Worm (Caenorhabditis elegans) whole organism, L1 larva: ENCODE data around the gene Y50E8A.5.

Experiments
- C16A3.4 ChIP-seq: fragments of 150-350 bp; optimal IDR thresholded peaks from 2 replicates; lab custom pipeline; 2014; ENCODE audit warnings: missing biosample characterization, missing genetic modification characterization
- C34B4.2 ChIP-seq: sonication (generic microtip); optimal IDR thresholded peaks from 2 replicates; lab custom pipeline; 2017; ENCODE audit warnings: mild to moderate bottlenecking, missing genetic modification characterization, missing compliant biosample characterization
- Y116A8C.19 ChIP-seq: sonication (generic microtip); optimal IDR thresholded peaks from 2 replicates; lab custom pipeline; 2016; ENCODE audit warnings: missing compliant biosample characterization, missing genetic modification characterization, borderline replicate concordance
- aha-1 ChIP-seq: fragments of 150-350 bp; optimal IDR thresholded peaks from 2 replicates; lab custom pipeline; 2014; ENCODE audit warnings: missing biosample characterization, missing genetic modification characterization
- alr-1 ChIP-seq: fragments of 200-800 bp; sonication (Bioruptor generic); optimal IDR thresholded peaks from 2 replicates; lab custom pipeline; 2018; ENCODE audit warnings: borderline replicate concordance, mild to moderate bottlenecking, missing genetic modification characterization, missing compliant biosample characterization
- ceh-8 ChIP-seq: fragments of 200-800 bp; sonication (Bioruptor generic); optimal IDR thresholded peaks from 2 replicates; lab custom pipeline; 2018; ENCODE audit warnings: mild to moderate bottlenecking, missing genetic modification characterization, moderate library complexity, missing compliant biosample characterization
- ceh-82 ChIP-seq, 3 experiments: fragments of 150-350 bp in 1 of 3; sonication (generic microtip) in 2 of 3; optimal IDR thresholded peaks; 2 replicates each; lab custom pipeline; 2014 to 2017; ENCODE audit warnings: missing biosample characterization in 3 of 3, missing genetic modification characterization in 3 of 3
- ceh-90 ChIP-seq: sonication (generic microtip); optimal IDR thresholded peaks from 2 replicates; lab custom pipeline; 2016; ENCODE audit warnings: missing genetic modification characterization, missing compliant biosample characterization
- ces-1 ChIP-seq: fragments of 150-350 bp; optimal IDR thresholded peaks from 2 replicates; lab custom pipeline; 2014; ENCODE audit warnings: missing biosample characterization, missing genetic modification reagents, missing genetic modification characterization
- dpl-1 ChIP-seq, 3 experiments: fragments of 150-350 bp in 2 of 3; sonication (generic microtip) in 1 of 3; optimal IDR thresholded peaks; 2 replicates each; lab custom pipeline; 2014 to 2017; ENCODE audit warnings: missing biosample characterization in 3 of 3, missing genetic modification characterization in 3 of 3, missing genetic modification reagents in 3 of 3
- dsc-1 ChIP-seq: sonication (generic microtip); optimal IDR thresholded peaks from 2 replicates; lab custom pipeline; 2016; ENCODE audit warnings: mild to moderate bottlenecking, missing genetic modification characterization, missing compliant biosample characterization
- efl-3 ChIP-seq: fragments of 200-800 bp; sonication (Bioruptor generic); optimal IDR thresholded peaks from 2 replicates; lab custom pipeline; 2018; ENCODE audit warnings: mild to moderate bottlenecking, missing genetic modification characterization, missing compliant biosample characterization
- egl-13 ChIP-seq: sonication (generic microtip); optimal IDR thresholded peaks from 2 replicates; lab custom pipeline; 2016; ENCODE audit warnings: missing genotype, missing genetic modification reagents, missing genetic modification characterization, missing compliant biosample characterization
- ets-5 ChIP-seq: fragments of 200-800 bp; sonication (Bioruptor generic); IDR thresholded peaks from 2 replicates; pipeline ENCODE4 v1.3.6; 2022; ENCODE audit warnings: missing genetic modification characterization, missing compliant biosample characterization
- fkh-10 ChIP-seq: sonication (generic microtip); optimal IDR thresholded peaks from 2 replicates; lab custom pipeline; 2017; ENCODE audit warnings: missing biosample characterization, missing genetic modification reagents, missing genetic modification characterization
- fkh-8 ChIP-seq: sonication (generic microtip); optimal IDR thresholded peaks from 2 replicates; lab custom pipeline; 2016; ENCODE audit warnings: mild to moderate bottlenecking, missing genetic modification characterization, missing compliant biosample characterization
- fos-1 ChIP-seq: fragments of 150-350 bp; optimal IDR thresholded peaks from 2 replicates; lab custom pipeline; 2014; ENCODE audit warnings: missing biosample characterization, missing genetic modification characterization
- grh-1 ChIP-seq: fragments of 200-800 bp; sonication (Bioruptor generic); IDR thresholded peaks from 2 replicates; pipeline ENCODE4 v1.3.6; 2022; ENCODE audit warnings: missing genetic modification reagents, missing genetic modification characterization, missing compliant biosample characterization
- irx-1 ChIP-seq: sonication (generic microtip); optimal IDR thresholded peaks from 2 replicates; lab custom pipeline; 2016; ENCODE audit warnings: missing genetic modification characterization, missing compliant biosample characterization
- lin-15B ChIP-seq: fragments of 150-350 bp; sonication (generic microtip); optimal IDR thresholded peaks from 3 replicates; lab custom pipeline; 2014; ENCODE audit warnings: missing biosample characterization, missing genetic modification characterization
- lin-35 ChIP-seq, 2 experiments: fragments of 150-350 bp; optimal IDR thresholded peaks; 2 replicates each; lab custom pipeline; 2014; ENCODE audit warnings: missing biosample characterization in 2 of 2, missing genetic modification characterization in 2 of 2, missing genetic modification reagents in 2 of 2
- lir-3 ChIP-seq: sonication (generic microtip); optimal IDR thresholded peaks from 2 replicates; lab custom pipeline; 2016; ENCODE audit warnings: mild to moderate bottlenecking, missing genetic modification characterization, moderate library complexity, missing compliant biosample characterization; ENCODE audit not compliant: poor library complexity
- mab-9 ChIP-seq: fragments of 200-800 bp; sonication (Bioruptor generic); IDR thresholded peaks from 2 replicates; pipeline ENCODE4 v1.3.6; 2022; ENCODE audit warnings: missing genetic modification reagents, missing genetic modification characterization, missing compliant biosample characterization
- mdl-1 ChIP-seq, 2 experiments: fragments of 150-350 bp; optimal IDR thresholded peaks; 2 replicates each; lab custom pipeline; 2014 to 2017; ENCODE audit warnings: missing biosample characterization in 2 of 2, missing genetic modification characterization in 2 of 2, inconsistent platforms in 1 of 2
- nhr-11 ChIP-seq: fragments of 150-350 bp; optimal IDR thresholded peaks from 2 replicates; lab custom pipeline; 2014; ENCODE audit warnings: missing biosample characterization, missing genetic modification characterization
- nhr-12 ChIP-seq: sonication (generic microtip); optimal IDR thresholded peaks from 2 replicates; lab custom pipeline; 2017; ENCODE audit warnings: missing biosample characterization, missing genetic modification characterization
- nhr-20 ChIP-seq: sonication (generic microtip); optimal IDR thresholded peaks from 2 replicates; lab custom pipeline; 2016; ENCODE audit warnings: mild to moderate bottlenecking, missing genetic modification characterization, missing compliant biosample characterization
- nhr-47 ChIP-seq: sonication (generic microtip); optimal IDR thresholded peaks from 2 replicates; lab custom pipeline; 2016; ENCODE audit warnings: mild to moderate bottlenecking, missing genetic modification characterization, moderate library complexity, missing compliant biosample characterization
- nhr-71 ChIP-seq: sonication (generic microtip); optimal IDR thresholded peaks from 2 replicates; lab custom pipeline; 2016; ENCODE audit warnings: mild to moderate bottlenecking, missing genetic modification characterization, moderate library complexity, missing compliant biosample characterization
- nhr-76 ChIP-seq: sonication (generic microtip); optimal IDR thresholded peaks from 2 replicates; lab custom pipeline; 2017; ENCODE audit warnings: missing biosample characterization, missing genetic modification characterization
- nhr-85 ChIP-seq: sonication (generic microtip); peaks from one replicate; lab custom pipeline; 2016; ENCODE audit warnings: missing genetic modification characterization, inconsistent platforms, missing compliant biosample characterization
- pax-3 ChIP-seq: fragments of 200-800 bp; sonication (Bioruptor generic); optimal IDR thresholded peaks from 2 replicates; lab custom pipeline; 2018; ENCODE audit warnings: mild to moderate bottlenecking, missing genetic modification characterization, moderate library complexity, missing compliant biosample characterization
- pqm-1 ChIP-seq: sonication (generic microtip); optimal IDR thresholded peaks from 3 replicates; lab custom pipeline; 2017; ENCODE audit warnings: missing biosample characterization, missing genetic modification characterization
- rnt-1 ChIP-seq: sonication (generic microtip); optimal IDR thresholded peaks from 2 replicates; lab custom pipeline; 2016; ENCODE audit warnings: mild to moderate bottlenecking, missing genetic modification characterization, moderate library complexity, missing compliant biosample characterization
- sox-4 ChIP-seq: sonication (generic microtip); optimal IDR thresholded peaks from 2 replicates; lab custom pipeline; 2016; ENCODE audit warnings: missing genetic modification characterization, missing compliant biosample characterization
- sptf-1 ChIP-seq: fragments of 150-350 bp; optimal IDR thresholded peaks from 2 replicates; lab custom pipeline; 2014; ENCODE audit warnings: missing biosample characterization, missing genetic modification characterization
- sup-37 ChIP-seq: fragments of 200-800 bp; sonication (Bioruptor generic); optimal IDR thresholded peaks from 2 replicates; lab custom pipeline; 2018; ENCODE audit warnings: mild to moderate bottlenecking, missing genetic modification characterization, missing compliant biosample characterization
- swsn-7 ChIP-seq: sonication (generic microtip); optimal IDR thresholded peaks from 2 replicates; lab custom pipeline; 2016; ENCODE audit warnings: missing genetic modification characterization, missing compliant biosample characterization
- tlp-1 ChIP-seq: fragments of 150-350 bp; optimal IDR thresholded peaks from 2 replicates; lab custom pipeline; 2014; ENCODE audit warnings: missing biosample characterization, missing genetic modification characterization
- unc-130 ChIP-seq: fragments of 150-350 bp; optimal IDR thresholded peaks from 2 replicates; lab custom pipeline; 2017; ENCODE audit warnings: missing biosample characterization, missing genetic modification characterization, inconsistent platforms
- unc-62 ChIP-seq: fragments of 150-350 bp; optimal IDR thresholded peaks from 2 replicates; lab custom pipeline; 2014; ENCODE audit warnings: missing biosample characterization, missing genetic modification reagents, missing genetic modification characterization
- unc-86 ChIP-seq: sonication (generic microtip); optimal IDR thresholded peaks from 2 replicates; lab custom pipeline; 2016; ENCODE audit warnings: missing genetic modification characterization, missing compliant biosample characterization
- unc-98 ChIP-seq: fragments of 200-800 bp; sonication (Bioruptor generic); IDR thresholded peaks from 2 replicates; pipeline ENCODE4 v1.3.6; 2022; ENCODE audit warnings: missing genetic modification characterization, missing compliant biosample characterization
- vab-15 ChIP-seq: sonication (generic microtip); optimal IDR thresholded peaks from 2 replicates; lab custom pipeline; 2017; ENCODE audit warnings: missing genotype, mild to moderate bottlenecking, missing genetic modification characterization, missing compliant biosample characterization
- zag-1 ChIP-seq: fragments of 150-350 bp; optimal IDR thresholded peaks from 2 replicates; lab custom pipeline; 2014; ENCODE audit warnings: missing biosample characterization, missing genetic modification characterization
- zip-4 ChIP-seq: fragments of 200-800 bp; sonication (Bioruptor generic); optimal IDR thresholded peaks from 2 replicates; lab custom pipeline; 2018; ENCODE audit warnings: mild to moderate bottlenecking, missing genetic modification characterization, moderate library complexity, missing compliant biosample characterization
- ztf-11 ChIP-seq, 2 experiments: sonication (generic microtip); optimal IDR thresholded peaks; 2 replicates each; lab custom pipeline; 2016 to 2017; ENCODE audit warnings: missing genetic modification characterization in 2 of 2, missing biosample characterization in 1 of 2, missing compliant biosample characterization in 1 of 2

The Y50E8A.5 gene

DNA sequence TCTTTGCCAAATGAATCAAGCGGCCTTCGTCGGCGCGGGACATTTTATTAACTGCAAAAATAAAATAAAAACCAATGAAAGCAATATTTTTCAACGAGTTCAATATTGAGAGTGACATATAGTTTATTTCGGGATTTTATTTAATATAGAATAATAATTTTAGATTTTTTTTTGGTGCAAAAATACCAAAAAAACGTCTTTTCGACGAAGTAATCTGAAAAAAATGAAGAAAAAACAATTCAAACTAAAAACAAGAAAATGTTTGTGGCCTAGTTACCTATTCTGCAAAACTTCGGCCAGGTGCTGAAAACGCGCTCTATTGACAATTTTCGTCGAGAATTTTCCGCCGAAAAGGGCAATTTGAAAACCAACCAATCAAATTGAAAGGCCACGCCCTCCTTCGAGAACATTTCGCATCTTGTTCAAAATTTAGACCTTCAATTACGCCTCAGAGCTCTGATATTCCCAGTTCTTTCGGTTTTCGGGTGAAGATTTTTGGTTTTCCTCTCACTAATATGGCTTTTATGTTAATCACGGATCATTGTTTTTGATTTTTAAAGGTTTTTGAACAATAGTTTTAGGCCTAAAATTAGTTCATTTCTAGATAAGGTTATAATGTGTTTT is 51.2 kb downstream of the Y50E8A.5 start, which contains the start of gene C47E8.4 (continued):
- TF ChIP-seq dsc-1 (tag; lab: Kevin White, UChicago) (peak; percentile 99), grh-1 (peak; percentile 98), ztf-11 (tag; optimal IDR thresholded peaks at IDR 0.05; lab: Kevin White, UChicago) (peak; percentile 53 to 100), irx-1 (tag; lab: Kevin White, UChicago) (peak; percentile 99), zag-1 (peak; percentile 93), vab-15 (peak; percentile 95), C34B4.2 (tag; lab: Kevin White, UChicago) (peak; percentile 89), ceh-82 (tag; optimal IDR thresholded peaks at IDR 0.05; lab: Kevin White, UChicago) (peak; percentile 97 to 98 (median 98)), Y116A8C.19 (tag; lab: Kevin White, UChicago) (peak; percentile 97), nhr-76 (tag; lab: Kevin White, UChicago) (peak; percentile 83), zip-4 (peak; percentile 94), dpl-1 (GFP tag; optimal IDR thresholded peaks at IDR 0.05; lab: Kevin White, UChicago) (peak; percentile 90), nhr-47 (tag; lab: Kevin White, UChicago) (peak; percentile 99), efl-3 (GFP tag; lab: Kevin White, UChicago) (peak; percentile 92), egl-13 (tag; lab: Kevin White, UChicago) (peak; percentile 99), lin-35 (GFP tag; optimal IDR thresholded peaks at IDR 0.05; lab: Kevin White, UChicago) (peak; percentile 91 to 92), swsn-7 (peak; percentile 99), fkh-10 (GFP tag; lab: Kevin White, UChicago) (peak; percentile 97), unc-98 (GFP tag; lab: Robert Waterston, UW) (peak; percentile 97), mab-9 (GFP tag; lab: Robert Waterston, UW) (peak; percentile 99), sox-4 (tag; lab: Kevin White, UChicago) (peak; percentile 99), lir-3 (tag; lab: Kevin White, UChicago) (peak; percentile 99), ceh-8 (GFP tag; lab: Kevin White, UChicago) (peak; percentile 98), sptf-1 (tag; lab: Kevin White, UChicago) (no peak), lin-15B (tag; lab: Kevin White, UChicago) (peak; percentile 99), ces-1 (no peak), alr-1 (tag; lab: Kevin White, UChicago) (no peak), C16A3.4 (tag; lab: Kevin White, UChicago) (peak; percentile 97), fos-1 (tag; lab: Kevin White, UChicago) (peak; percentile 95), unc-62 (peak; percentile 75), ceh-90 (tag; lab: Kevin White, UChicago) (peak; percentile 96), aha-1 (tag; lab: Kevin White, UChicago) (peak; percentile 94), nhr-20 (tag; lab: Kevin White, UChicago) (peak; percentile 99), nhr-71 (peak; percentile 100), nhr-12 (tag; lab: Kevin White, UChicago) (peak; percentile 74), mdl-1 (tag; optimal IDR thresholded peaks at IDR 0.05; lab: Kevin White, UChicago) (peak in 1 of 2 experiments; percentile 90), pqm-1 (tag; lab: Kevin White, UChicago) (peak; percentile 70), ets-5 (GFP tag; lab: Robert Waterston, UW) (no peak), rnt-1 (peak; percentile 99), nhr-11 (tag; lab: Kevin White, UChicago) (peak; percentile 95), pax-3 (tag; lab: Kevin White, UChicago) (peak; percentile 100), nhr-85 (tag; lab: Kevin White, UChicago) (peak; percentile 99), unc-130 (tag; lab: Kevin White, UChicago) (peak; percentile 97), sup-37 (GFP tag; lab: Kevin White, UChicago) (peak; percentile 93), unc-86 (tag; lab: Kevin White, UChicago) (peak; percentile 99), fkh-8 (peak; percentile 100), tlp-1 (tag; lab: Kevin White, UChicago) (no peak)
